Worm (Caenorhabditis elegans) whole organism, midembryonic: ENCODE results near the gene gsto-1.

Source experiments
- T22C8.4 ChIP-seq: fragments of 200-800 bp; sonication (Bioruptor generic); IDR thresholded peaks from 2 replicates; pipeline ENCODE4 v1.3.6; 2022; ENCODE audit warnings: missing genetic modification characterization, missing compliant biosample characterization
- flt-1 ChIP-seq: fragments of 200-800 bp; sonication (Bioruptor generic); IDR thresholded peaks from 2 replicates; pipeline ENCODE4 v1.3.6; 2022; ENCODE audit warnings: missing genetic modification characterization, missing compliant biosample characterization
- klf-2 ChIP-seq: fragments of 200-800 bp; sonication (Bioruptor generic); conservative IDR thresholded peaks from 2 replicates; pipeline ENCODE4 v1.3.6; 2022; ENCODE audit warnings: missing genetic modification reagents, missing genetic modification characterization, missing compliant biosample characterization
- med-1 ChIP-seq: sonication (generic microtip); optimal IDR thresholded peaks from 2 replicates; lab custom pipeline; 2017; ENCODE audit warnings: missing genetic modification characterization, mild to moderate bottlenecking, missing compliant biosample characterization, antibody characterized with exemption, missing genetic modification reagents; ENCODE audit not compliant: insufficient read depth
- ref-1 ChIP-seq: fragments of 200-800 bp; sonication (Bioruptor generic); conservative IDR thresholded peaks from 2 replicates; pipeline ENCODE4 v1.3.6; 2022; ENCODE audit warnings: missing genetic modification reagents, missing genetic modification characterization, missing compliant biosample characterization
- ztf-23 ChIP-seq: fragments of 200-800 bp; sonication (Bioruptor generic); IDR thresholded peaks from 2 replicates; pipeline ENCODE4 v1.3.6; 2022; ENCODE audit warnings: missing genetic modification reagents, missing genetic modification characterization, missing compliant biosample characterization
- ztf-29 ChIP-seq: fragments of 200-800 bp; sonication (Bioruptor generic); IDR thresholded peaks from 2 replicates; pipeline ENCODE4 v1.3.6; 2022; ENCODE audit warnings: missing genetic modification reagents, missing genetic modification characterization, missing compliant biosample characterization

- TF ChIP-seq flt-1 (GFP tag; lab: Robert Waterston, UW), result no peak
- TF ChIP-seq klf-2 (GFP tag; lab: Robert Waterston, UW), result no peak
- no peak for TF ChIP-seq med-1
- no peak for TF ChIP-seq T22C8.4 (GFP tag; lab: Robert Waterston, UW)
- no peak for TF ChIP-seq ztf-29 (GFP tag; lab: Robert Waterston, UW)
- no peak for TF ChIP-seq ztf-23
- TF ChIP-seq ref-1 (GFP tag; lab: Robert Waterston, UW), result no peak
These were observed 35.1 kb upstream of the gsto-1 start for ce11 chrIII:7981938-7982337.
